Worm (Caenorhabditis elegans) whole organism, early embryonic: ENCODE results near the gene H28G03.2.

ENCODE experiments used
- F13C5.2 ChIP-seq: sonication (generic microtip); optimal IDR thresholded peaks from 2 replicates; lab custom pipeline; 2017; ENCODE audit warnings: mild to moderate bottlenecking, missing genetic modification characterization, inconsistent platforms, missing compliant biosample characterization
- ets-7 ChIP-seq: sonication (generic microtip); optimal IDR thresholded peaks from 2 replicates; lab custom pipeline; 2016; ENCODE audit warnings: missing genotype, missing genetic modification characterization, missing compliant biosample characterization
- flt-1 ChIP-seq: fragments of 200-800 bp; sonication (Bioruptor generic); IDR thresholded peaks from 2 replicates; pipeline ENCODE4 v1.3.6; 2022; ENCODE audit warnings: missing genetic modification characterization, missing compliant biosample characterization
- hmbx-1 ChIP-seq: sonication (generic microtip); optimal IDR thresholded peaks from 2 replicates; lab custom pipeline; 2016; ENCODE audit warnings: mild to moderate bottlenecking, missing genetic modification characterization, missing compliant biosample characterization
- scrt-1 ChIP-seq: fragments of 200-800 bp; sonication (Bioruptor generic); IDR thresholded peaks from 2 replicates; pipeline ENCODE4 v1.3.6; 2022; ENCODE audit warnings: missing genetic modification characterization, missing compliant biosample characterization
- tbx-37 ChIP-seq: fragments of 200-800 bp; sonication (Bioruptor generic); conservative IDR thresholded peaks from 2 replicates; pipeline ENCODE4 v1.3.6; 2022; ENCODE audit warnings: missing genetic modification reagents, missing genetic modification characterization, missing compliant biosample characterization

DNA sequence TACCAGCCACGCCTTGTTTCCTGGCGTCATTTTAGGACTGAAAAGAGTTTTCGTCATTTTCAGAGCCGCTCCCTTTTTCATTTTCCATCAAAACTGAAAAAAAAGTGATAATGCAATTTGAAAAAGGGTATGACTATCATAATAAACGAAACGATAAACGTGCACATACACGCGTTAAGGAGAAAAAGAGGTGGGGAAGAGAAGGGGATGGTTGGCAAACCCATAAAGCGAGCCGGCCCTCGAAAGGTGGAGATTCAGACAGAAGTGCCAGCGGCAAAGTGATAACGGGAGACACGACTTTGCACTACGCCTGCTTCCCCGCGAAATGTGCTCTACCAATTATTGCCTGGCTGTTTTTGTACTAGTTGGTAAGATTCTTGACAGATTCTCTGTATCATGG, 47.2 kb downstream of the H28G03.2 start, which contains the start of gene nspg-14:
- TF ChIP-seq flt-1 (GFP tag; lab: Robert Waterston, UW) (no peak), F13C5.2 (tag; lab: Kevin White, UChicago) (no peak), tbx-37 (GFP tag; lab: Robert Waterston, UW) (no peak), hmbx-1 (no peak), ets-7 (tag; lab: Kevin White, UChicago) (no peak), scrt-1 (GFP tag; lab: Robert Waterston, UW) (no peak)
